Fruit fly (Drosophila melanogaster) whole organism, adult: ENCODE results near the gene CG4297.

ENCODE experiments used
- CG11617 ChIP-seq: fragments of 200-800 bp; sonication (Bioruptor generic); optimal IDR thresholded peaks from 2 replicates; lab custom pipeline; 2017; ENCODE audit warnings: mild to moderate bottlenecking, missing biosample characterization, missing genetic modification reagents, missing genetic modification characterization
- CG12768 ChIP-seq: fragments of 200-800 bp; sonication (Bioruptor generic); optimal IDR thresholded peaks from 2 replicates; lab custom pipeline; 2017; ENCODE audit warnings: missing biosample characterization, missing genetic modification characterization, mild to moderate bottlenecking, moderate library complexity, missing genetic modification reagents
- CG14711 ChIP-seq: fragments of 200-800 bp; sonication (Bioruptor generic); optimal IDR thresholded peaks from 2 replicates; lab custom pipeline; 2018; ENCODE audit warnings: missing biosample characterization, mild to moderate bottlenecking, missing genetic modification characterization, moderate library complexity
- CG1620 ChIP-seq: fragments of 200-800 bp; sonication (Bioruptor generic); optimal IDR thresholded peaks from 2 replicates; lab custom pipeline; 2016; ENCODE audit warnings: missing biosample characterization, missing genetic modification characterization
- CG33017 ChIP-seq: fragments of 200-800 bp; sonication (Bioruptor generic); optimal IDR thresholded peaks from 2 replicates; lab custom pipeline; 2018; ENCODE audit warnings: missing biosample characterization, mild to moderate bottlenecking, missing genetic modification characterization, moderate library complexity
- CG5204 ChIP-seq: fragments of 200-800 bp; sonication (Bioruptor generic); optimal IDR thresholded peaks from 2 replicates; lab custom pipeline; 2016; ENCODE audit warnings: missing biosample characterization, missing genetic modification characterization
- CG7045 ChIP-seq: fragments of 200-800 bp; sonication (Bioruptor generic); optimal IDR thresholded peaks from 2 replicates; lab custom pipeline; 2017; ENCODE audit warnings: missing biosample characterization, mild to moderate bottlenecking, missing genetic modification characterization
- CG7101 ChIP-seq: fragments of 200-800 bp; sonication (Bioruptor generic); optimal IDR thresholded peaks from 2 replicates; lab custom pipeline; 2018; ENCODE audit warnings: missing biosample characterization, mild to moderate bottlenecking, missing genetic modification characterization, moderate library complexity
- Clk ChIP-seq: fragments of 200-800 bp; sonication (Bioruptor generic); optimal IDR thresholded peaks from 2 replicates; lab custom pipeline; 2017; ENCODE audit warnings: missing biosample characterization, missing genetic modification characterization
- Crg-1 ChIP-seq: fragments of 200-800 bp; sonication (Bioruptor generic); optimal IDR thresholded peaks from 2 replicates; lab custom pipeline; 2016; ENCODE audit warnings: missing biosample characterization, missing genetic modification characterization
- Hr96 ChIP-seq: fragments of 200-800 bp; sonication (Bioruptor generic); optimal IDR thresholded peaks from 2 replicates; lab custom pipeline; 2016; ENCODE audit warnings: missing biosample characterization, missing genetic modification characterization
- Mnt ChIP-seq: fragments of 200-800 bp; sonication (Bioruptor generic); optimal IDR thresholded peaks from 2 replicates; lab custom pipeline; 2016; ENCODE audit warnings: missing biosample characterization, mild to moderate bottlenecking, missing genetic modification characterization
- bab1 ChIP-seq: fragments of 200-800 bp; sonication (Bioruptor generic); optimal IDR thresholded peaks from 3 replicates; lab custom pipeline; 2019; ENCODE audit warnings: missing biosample characterization, mild to moderate bottlenecking, missing genetic modification characterization, moderate library complexity
- cic ChIP-seq: fragments of 200-800 bp; sonication (Bioruptor generic); optimal IDR thresholded peaks from 2 replicates; lab custom pipeline; 2017; ENCODE audit warnings: missing biosample characterization, mild to moderate bottlenecking, missing genetic modification characterization, moderate library complexity
- cnc ChIP-seq, 2 experiments: fragments of >200 bp; optimal IDR thresholded peaks; 2 replicates each; lab custom pipeline; 2017
- kay ChIP-seq: fragments of 200-800 bp; sonication (Bioruptor generic); peaks from one replicate; lab custom pipeline; 2016; ENCODE audit warnings: missing biosample characterization, missing genetic modification characterization, borderline replicate concordance
- ovo ChIP-seq: fragments of 200-800 bp; sonication (Bioruptor generic); optimal IDR thresholded peaks from 2 replicates; lab custom pipeline; 2016; ENCODE audit warnings: missing biosample characterization, missing genetic modification characterization
- pad ChIP-seq: fragments of 200-800 bp; sonication (Bioruptor generic); optimal IDR thresholded peaks from 3 replicates; lab custom pipeline; 2017; ENCODE audit warnings: missing biosample characterization, missing genetic modification characterization, mild to moderate bottlenecking, moderate library complexity, missing genetic modification reagents
- tj ChIP-seq: fragments of 200-800 bp; sonication (Bioruptor generic); optimal IDR thresholded peaks from 3 replicates; lab custom pipeline; 2017; ENCODE audit warnings: missing biosample characterization, mild to moderate bottlenecking, missing genetic modification characterization, moderate library complexity
- toe ChIP-seq: fragments of 200-800 bp; sonication (Bioruptor generic); optimal IDR thresholded peaks from 2 replicates; lab custom pipeline; 2016; ENCODE audit warnings: missing biosample characterization, missing genetic modification characterization

CG4297 gene

DNA sequence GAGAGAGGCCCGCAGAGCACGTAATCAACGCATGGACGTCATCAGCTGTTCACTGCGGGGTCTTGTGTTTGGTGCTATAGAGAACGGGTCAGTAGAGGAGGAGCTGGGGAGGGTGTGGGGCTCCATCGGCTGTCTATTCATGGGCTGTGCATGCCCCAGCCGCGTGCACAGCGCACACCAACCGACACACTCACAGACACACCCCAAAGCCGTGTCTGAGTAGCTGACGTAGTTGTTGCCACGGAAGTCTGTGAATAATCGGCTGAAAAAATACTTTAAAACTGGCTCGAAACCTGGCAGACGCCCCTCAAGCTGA, 8.2 kb upstream of the CG4297 start:
- no peak for TF ChIP-seq cnc (optimal IDR thresholded peaks at IDR 0.05; lab: Kevin White, UChicago)
- no peak for TF ChIP-seq ovo (GFP tag; lab: Kevin White, UChicago)
- TF ChIP-seq kay (GFP tag; lab: Kevin White, UChicago): no peak
- no peak for TF ChIP-seq tj (GFP tag; lab: Kevin White, UChicago)
- no peak for TF ChIP-seq Clk (GFP tag; lab: Kevin White, UChicago)
- TF ChIP-seq cic (GFP tag; lab: Kevin White, UChicago): no peak
- no peak for TF ChIP-seq CG33017 (tag; lab: Kevin White, UChicago)
- no peak for TF ChIP-seq CG7045 (GFP tag; lab: Kevin White, UChicago)
- TF ChIP-seq bab1 (GFP tag; lab: Kevin White, UChicago): no peak
- no peak for TF ChIP-seq Hr96 (GFP tag; lab: Kevin White, UChicago)
- TF ChIP-seq CG14711 (tag; lab: Kevin White, UChicago): no peak
- TF ChIP-seq CG5204 (GFP tag; lab: Kevin White, UChicago): no peak

DNA sequence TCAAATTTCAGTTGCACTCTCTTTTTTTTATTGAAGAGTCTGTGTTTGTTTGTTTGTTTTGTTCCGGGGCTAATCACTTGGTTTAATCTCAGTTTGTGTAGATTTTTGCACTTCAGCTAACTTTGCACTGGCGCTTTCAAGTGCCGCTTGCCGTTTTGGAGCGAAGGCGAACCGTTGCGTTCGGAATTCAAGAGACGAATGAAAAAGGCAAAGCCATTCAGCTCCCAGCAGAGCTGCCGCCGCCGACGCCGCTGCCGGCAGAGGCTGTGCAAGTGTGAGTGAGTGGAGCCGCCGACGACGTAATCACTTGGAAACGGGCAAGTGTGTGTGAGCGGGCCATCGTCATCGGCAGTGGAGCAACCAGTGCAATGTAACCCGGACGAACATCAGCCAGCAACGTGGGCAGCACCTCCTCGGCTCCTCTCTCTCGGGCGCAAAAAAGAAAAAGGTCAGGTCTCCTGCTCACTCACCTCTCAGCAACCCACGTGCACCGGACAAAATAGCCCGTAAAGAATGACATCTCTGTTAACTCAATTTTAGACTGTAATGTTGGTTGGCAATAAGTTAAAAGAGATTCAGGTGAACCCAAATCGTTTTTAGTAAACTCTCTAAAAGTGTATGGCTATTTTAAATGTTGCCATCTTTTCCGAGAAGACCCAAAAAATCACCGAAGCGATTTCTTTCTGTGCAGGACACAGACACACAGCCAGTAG, 7.6 kb upstream of the CG4297 start, which contains the start of gene cbt:
Gene cbt (minus strand): TSS at position 206 of the 713 bp plus-strand sequence.
- TF ChIP-seq kay (GFP tag; lab: Kevin White, UChicago) (peak; percentile 99), Mnt (GFP tag; lab: Kevin White, UChicago) (peak; percentile 92), pad (GFP tag; lab: Kevin White, UChicago) (peak; percentile 82), CG7101 (peak; percentile 97), Hr96 (GFP tag; lab: Kevin White, UChicago) (peak; percentile 98), Clk (GFP tag; lab: Kevin White, UChicago) (peak; percentile 92), toe (GFP tag; lab: Kevin White, UChicago) (peak; percentile 94), CG33017 (tag; lab: Kevin White, UChicago) (peak; percentile 95), CG5204 (GFP tag; lab: Kevin White, UChicago) (peak; percentile 96), cic (GFP tag; lab: Kevin White, UChicago) (peak; percentile 57), ovo (GFP tag; lab: Kevin White, UChicago) (peak; percentile 71), bab1 (GFP tag; lab: Kevin White, UChicago) (peak; percentile 91), Crg-1 (GFP tag; lab: Kevin White, UChicago) (peak; percentile 88), tj (GFP tag; lab: Kevin White, UChicago) (peak; percentile 74), CG7045 (GFP tag; lab: Kevin White, UChicago) (peak; percentile 95), cnc (optimal IDR thresholded peaks at IDR 0.05; lab: Kevin White, UChicago) (no peak), CG12768 (peak; percentile 97), CG11617 (GFP tag; lab: Kevin White, UChicago) (peak; percentile 95), CG14711 (tag; lab: Kevin White, UChicago) (peak; percentile 92), CG1620 (GFP tag; lab: Kevin White, UChicago) (peak; percentile 84)

DNA sequence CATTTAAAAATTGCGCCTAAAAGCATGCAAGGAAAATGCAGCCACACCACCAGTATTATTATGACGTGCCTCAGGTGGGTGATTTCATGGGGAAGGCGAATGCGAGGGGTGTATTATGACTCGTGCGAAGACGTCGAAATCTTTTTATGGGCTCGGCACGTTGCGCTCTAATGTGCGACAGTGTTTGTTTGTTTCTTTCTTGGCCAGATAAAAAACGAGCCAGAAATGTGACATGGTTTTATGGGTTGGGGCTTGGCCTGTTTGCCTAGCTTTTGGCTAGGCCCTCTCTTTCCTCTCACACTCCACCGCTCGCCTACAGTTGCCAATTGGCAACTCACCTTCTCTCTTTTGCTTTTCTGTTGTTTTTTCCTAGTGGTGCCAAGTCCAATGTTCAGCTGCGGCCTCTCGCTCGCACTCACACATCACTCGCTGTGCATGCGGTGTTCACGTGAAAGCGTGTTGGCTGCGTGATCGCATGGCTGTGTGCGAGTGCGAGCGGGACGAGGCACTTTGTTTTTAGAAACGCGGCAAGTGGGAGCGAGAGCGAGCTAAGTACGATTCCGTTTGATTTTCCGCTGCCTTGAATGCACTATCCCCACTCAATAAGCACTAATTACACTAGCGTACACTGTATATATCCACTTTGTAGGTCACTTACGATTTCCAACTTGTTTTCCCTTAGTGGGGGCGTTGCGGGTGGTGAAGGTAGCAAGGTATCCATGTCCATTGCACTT, 6.9 kb upstream of the CG4297 start:
- peak; percentile 97 for TF ChIP-seq Hr96 (GFP tag; lab: Kevin White, UChicago)
- peak in 1 of 2 experiments; percentile 28 for TF ChIP-seq cnc (optimal IDR thresholded peaks at IDR 0.05; lab: Kevin White, UChicago)
- peak; percentile 83 for TF ChIP-seq CG11617 (GFP tag; lab: Kevin White, UChicago)
- TF ChIP-seq kay (GFP tag; lab: Kevin White, UChicago): peak; percentile 99
- TF ChIP-seq CG33017 (tag; lab: Kevin White, UChicago): peak; percentile 89
- peak; percentile 85 for TF ChIP-seq CG7045 (GFP tag; lab: Kevin White, UChicago)
- peak; percentile 32 for TF ChIP-seq Crg-1 (GFP tag; lab: Kevin White, UChicago)
- peak; percentile 88 for TF ChIP-seq cic (GFP tag; lab: Kevin White, UChicago)
- peak; percentile 66 for TF ChIP-seq pad (GFP tag; lab: Kevin White, UChicago)
- peak; percentile 82 for TF ChIP-seq tj (GFP tag; lab: Kevin White, UChicago)
- peak; percentile 80 for TF ChIP-seq ovo (GFP tag; lab: Kevin White, UChicago)
- peak; percentile 54 for TF ChIP-seq CG1620 (GFP tag; lab: Kevin White, UChicago)
- peak; percentile 84 for TF ChIP-seq Clk (GFP tag; lab: Kevin White, UChicago)
- TF ChIP-seq CG5204 (GFP tag; lab: Kevin White, UChicago): peak; percentile 81
- TF ChIP-seq bab1 (GFP tag; lab: Kevin White, UChicago): peak; percentile 41
- peak; percentile 2 for TF ChIP-seq CG14711 (tag; lab: Kevin White, UChicago)
- TF ChIP-seq Mnt (GFP tag; lab: Kevin White, UChicago): peak; percentile 94
- peak; percentile 99 for TF ChIP-seq CG12768
- TF ChIP-seq CG7101: peak; percentile 61
- peak; percentile 92 for TF ChIP-seq toe (GFP tag; lab: Kevin White, UChicago)

DNA sequence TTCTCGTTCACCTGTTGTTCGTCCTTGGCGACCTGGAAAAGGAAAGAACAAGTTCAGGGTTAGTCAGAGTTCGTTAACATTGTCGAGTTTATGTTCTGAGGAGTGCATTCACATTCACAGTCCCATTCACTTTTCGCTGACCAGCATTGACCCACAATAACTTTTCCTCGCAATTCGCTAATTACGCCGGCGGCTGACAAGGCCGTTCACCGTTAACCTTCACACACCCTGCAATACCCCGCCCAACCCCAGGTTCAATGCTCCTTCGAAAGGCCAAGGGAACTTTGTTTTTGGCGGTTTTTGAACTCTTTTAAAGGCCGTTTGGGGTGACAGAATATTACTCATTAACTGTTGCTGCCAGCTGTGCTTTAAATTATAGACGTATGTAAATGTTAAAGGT, 6.2 kb upstream of the CG4297 start:
- TF ChIP-seq pad (GFP tag; lab: Kevin White, UChicago): no peak
- TF ChIP-seq Clk (GFP tag; lab: Kevin White, UChicago): no peak
- no peak for TF ChIP-seq CG7045 (GFP tag; lab: Kevin White, UChicago)
- no peak for TF ChIP-seq CG1620 (GFP tag; lab: Kevin White, UChicago)
- no peak for TF ChIP-seq CG11617 (GFP tag; lab: Kevin White, UChicago)
- TF ChIP-seq CG33017 (tag; lab: Kevin White, UChicago): no peak
- TF ChIP-seq Hr96 (GFP tag; lab: Kevin White, UChicago): no peak
- no peak for TF ChIP-seq bab1 (GFP tag; lab: Kevin White, UChicago)

DNA sequence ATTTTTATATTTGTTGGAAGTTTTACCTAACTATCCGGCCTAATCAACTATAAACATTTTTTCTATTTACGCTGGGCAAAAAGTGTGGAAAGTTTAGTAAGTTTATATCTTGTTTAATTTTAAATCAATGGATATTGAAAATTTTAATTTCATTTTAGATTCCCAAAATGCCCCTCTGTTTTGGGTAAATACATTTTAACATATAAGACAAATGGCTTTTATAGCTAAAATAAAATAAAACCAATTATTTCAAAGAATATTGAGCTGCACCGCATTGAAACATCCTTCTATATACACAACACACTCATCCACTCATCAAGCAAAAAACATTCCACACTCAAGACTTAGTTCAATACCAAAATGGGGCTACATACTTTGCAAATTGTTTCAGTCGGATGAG, 3.9 kb upstream of the CG4297 start, which contains the start of gene ush:
Gene ush (plus strand): TSS at position 301 of the 400 bp plus-strand sequence.
- TF ChIP-seq CG14711 (tag; lab: Kevin White, UChicago) (no peak), Hr96 (GFP tag; lab: Kevin White, UChicago) (no peak), CG5204 (GFP tag; lab: Kevin White, UChicago) (no peak), tj (GFP tag; lab: Kevin White, UChicago) (no peak), pad (GFP tag; lab: Kevin White, UChicago) (no peak)
